Worm (Caenorhabditis elegans) whole organism, midembryonic: ENCODE data around the gene syx-18.

Source experiments
- klf-2 ChIP-seq: fragments of 200-800 bp; sonication (Bioruptor generic); conservative IDR thresholded peaks from 2 replicates; pipeline ENCODE4 v1.3.6; 2022; ENCODE audit warnings: missing genetic modification reagents, missing genetic modification characterization, missing compliant biosample characterization
- tab-1 ChIP-seq: fragments of 200-800 bp; sonication (Bioruptor generic); IDR thresholded peaks from 2 replicates; pipeline ENCODE4 v1.3.6; 2022; ENCODE audit warnings: missing genetic modification characterization, missing compliant biosample characterization

DNA sequence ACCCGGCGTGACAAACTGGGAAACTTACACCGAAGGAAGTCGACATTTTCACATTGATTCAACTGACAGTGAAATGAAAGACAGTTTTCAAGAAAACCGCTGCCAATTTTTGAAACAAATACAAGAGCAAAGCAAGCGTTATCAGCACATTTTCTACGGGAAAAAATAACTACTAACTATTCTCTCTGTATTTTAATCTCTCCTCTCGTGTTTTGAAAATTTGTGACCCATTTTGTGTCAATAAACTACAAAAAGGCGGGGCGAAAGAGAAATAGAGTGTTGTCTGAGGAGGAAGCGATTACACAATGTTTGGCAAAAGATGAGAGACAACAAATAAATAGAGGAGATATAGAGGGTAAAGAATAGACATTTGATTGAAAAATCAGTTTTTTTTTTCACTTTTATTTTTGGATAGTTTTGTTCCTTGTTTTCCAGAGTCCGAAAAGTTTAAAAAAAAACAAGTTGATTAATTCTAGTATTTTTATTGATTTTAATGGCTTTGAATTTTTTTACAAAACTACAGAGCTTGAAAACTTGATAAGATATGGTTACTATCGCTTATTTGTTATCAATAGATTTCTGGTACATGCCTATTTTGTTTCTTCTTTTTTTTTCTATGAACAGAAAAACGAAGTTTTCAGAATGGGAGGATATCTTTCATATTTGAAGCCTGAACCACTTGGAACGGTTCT is 21.1 kb upstream of the syx-18 start, which contains the start of gene cest-34:
- no peak for TF ChIP-seq tab-1
- no peak for TF ChIP-seq klf-2 (GFP tag; lab: Robert Waterston, UW)
